Fruit fly (Drosophila melanogaster): ENCODE results near the gene Tsp.

The Tsp gene

DNA sequence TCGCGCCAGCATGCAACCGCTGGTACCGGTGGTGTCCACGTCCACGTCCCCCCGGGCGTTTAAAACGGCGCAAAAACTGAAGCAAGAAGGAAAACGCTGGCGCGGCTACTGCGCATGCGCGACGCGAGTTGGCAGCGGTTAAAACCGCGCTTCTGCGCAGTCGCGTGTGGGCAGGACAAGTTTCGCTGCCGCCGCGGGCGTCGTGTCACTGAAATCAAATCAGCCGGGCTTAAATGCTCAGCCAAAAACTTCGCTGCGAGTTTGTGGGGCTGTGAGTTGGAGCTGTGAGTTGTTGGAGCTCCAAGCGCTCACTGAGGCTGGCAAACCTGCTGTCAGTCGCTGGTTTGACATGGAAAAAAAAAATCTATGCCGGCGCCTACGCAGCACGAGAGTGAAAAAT is 3.8 kb downstream of the Tsp start:
- no peak for TF ChIP-seq noc (tag; optimal IDR thresholded peaks at IDR 0.05)

DNA sequence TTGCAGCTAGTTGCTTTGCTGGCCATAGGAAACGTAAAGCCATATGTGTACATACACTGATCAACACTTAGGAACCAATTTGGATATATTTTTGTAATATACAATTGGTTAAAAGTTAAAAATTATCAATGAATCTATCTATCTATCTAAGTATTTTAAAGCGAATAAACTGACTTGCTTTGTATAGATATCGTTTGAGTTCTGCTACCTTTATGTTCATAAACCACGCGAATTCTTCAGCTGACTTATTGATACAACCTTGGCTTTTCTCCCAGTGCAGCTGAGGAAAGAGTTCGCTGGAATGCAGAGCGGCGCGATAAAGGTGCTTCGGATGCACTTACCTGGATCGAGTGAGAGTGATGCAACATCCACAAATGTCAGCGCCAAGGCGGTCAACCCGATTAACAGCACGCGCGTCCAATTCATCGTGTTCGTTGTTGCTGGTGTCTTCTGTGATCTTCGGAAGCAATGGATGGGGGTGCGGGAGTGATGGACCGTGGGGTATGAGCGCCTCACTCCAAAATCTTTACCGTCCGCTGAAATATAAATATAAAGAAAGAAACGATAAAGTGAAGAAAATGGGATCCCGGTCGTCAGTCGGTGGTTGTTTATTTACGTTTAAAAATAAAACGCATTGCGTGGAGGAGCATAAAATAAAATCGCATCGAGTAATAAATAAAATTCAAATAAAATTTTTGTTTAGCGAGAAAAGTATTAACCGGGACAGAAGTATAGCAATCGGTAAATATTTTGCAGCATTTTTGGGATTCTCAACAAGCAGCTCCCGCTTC is 7.3 kb downstream of the Tsp start:
- TF ChIP-seq noc (tag; optimal IDR thresholded peaks at IDR 0.05) = no peak

DNA sequence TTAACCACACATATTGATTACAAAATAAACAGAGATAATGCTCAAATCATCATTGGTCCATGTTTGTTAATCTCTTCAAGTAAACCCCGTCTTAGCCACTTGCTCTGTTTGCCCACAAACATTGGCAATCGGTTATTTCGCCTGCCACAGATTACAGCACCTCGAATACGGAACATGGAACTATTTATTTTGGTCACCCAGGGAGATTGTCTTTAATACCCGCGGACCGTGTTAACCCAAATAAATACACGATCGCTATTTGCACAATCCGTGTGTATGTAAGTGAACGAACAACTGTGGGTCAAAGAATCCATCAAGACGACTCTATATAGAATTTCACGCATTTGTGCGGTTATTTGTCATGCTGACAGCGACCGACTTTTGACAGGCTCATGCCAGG is 8.1 kb downstream of the Tsp start:
- TF ChIP-seq noc (tag; optimal IDR thresholded peaks at IDR 0.05) = no peak

DNA sequence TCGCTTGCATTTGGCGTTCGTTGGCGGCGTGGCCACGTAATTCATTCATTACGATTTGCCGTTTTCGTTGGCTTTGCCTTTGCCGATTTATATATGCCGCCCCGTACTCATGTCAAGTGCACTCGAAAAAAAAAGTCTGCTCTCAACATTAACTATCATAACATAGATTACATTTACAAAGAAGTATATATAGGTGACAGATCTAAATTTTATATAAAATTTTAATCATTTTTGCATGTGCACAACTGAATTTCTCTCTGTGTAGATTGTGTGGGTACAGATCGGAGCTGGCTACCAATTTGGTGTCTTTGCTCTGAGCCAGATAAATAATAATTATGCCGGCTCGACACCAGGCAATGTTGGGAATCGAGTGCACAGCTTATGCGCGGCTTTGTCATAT is 10.5 kb downstream of the Tsp start:
- no peak for TF ChIP-seq noc (tag; optimal IDR thresholded peaks at IDR 0.05)

DNA sequence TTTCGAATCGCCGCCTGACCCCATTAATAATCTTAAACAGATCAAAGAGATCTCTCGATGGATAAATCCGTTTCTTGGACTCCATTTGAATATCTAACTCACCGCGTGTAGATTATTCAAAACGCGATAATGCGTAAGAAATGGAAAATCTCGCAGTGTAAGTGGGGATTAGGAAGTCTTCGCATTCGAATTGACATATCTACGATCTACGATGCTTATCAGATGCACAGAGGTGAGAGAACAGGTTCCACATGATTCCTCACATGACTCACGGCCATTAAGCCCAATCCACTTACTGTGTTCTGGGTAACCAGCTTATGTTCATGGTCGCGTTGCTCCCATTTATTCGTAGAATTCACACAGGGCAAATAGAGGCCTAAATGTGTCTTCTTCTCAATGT is 12.7 kb downstream of the Tsp start:
- no peak for TF ChIP-seq noc (tag; optimal IDR thresholded peaks at IDR 0.05)

DNA sequence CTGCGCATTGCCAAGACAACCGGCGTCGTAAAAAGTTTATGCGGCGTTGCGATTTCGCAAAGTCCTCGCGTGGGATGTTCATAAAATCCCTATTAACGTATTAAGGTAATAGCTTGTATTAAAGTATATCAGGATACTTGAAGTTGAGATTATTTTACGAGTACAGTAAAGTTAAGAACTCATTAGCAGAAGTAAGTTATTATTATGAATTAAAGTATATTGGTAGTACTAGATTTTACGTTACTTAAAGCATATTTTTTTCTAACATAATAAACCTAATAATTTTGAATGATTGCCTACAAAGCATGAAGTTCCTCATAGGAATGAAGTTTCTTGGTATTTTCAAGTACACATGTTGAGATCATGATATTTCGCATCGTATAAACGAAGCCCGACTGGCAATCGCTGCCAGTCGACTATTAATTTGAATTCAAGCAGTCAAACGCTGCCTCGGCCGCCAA is 15.1 kb downstream of the Tsp start:
- TF ChIP-seq noc (tag; optimal IDR thresholded peaks at IDR 0.05) = peak; percentile 48

DNA sequence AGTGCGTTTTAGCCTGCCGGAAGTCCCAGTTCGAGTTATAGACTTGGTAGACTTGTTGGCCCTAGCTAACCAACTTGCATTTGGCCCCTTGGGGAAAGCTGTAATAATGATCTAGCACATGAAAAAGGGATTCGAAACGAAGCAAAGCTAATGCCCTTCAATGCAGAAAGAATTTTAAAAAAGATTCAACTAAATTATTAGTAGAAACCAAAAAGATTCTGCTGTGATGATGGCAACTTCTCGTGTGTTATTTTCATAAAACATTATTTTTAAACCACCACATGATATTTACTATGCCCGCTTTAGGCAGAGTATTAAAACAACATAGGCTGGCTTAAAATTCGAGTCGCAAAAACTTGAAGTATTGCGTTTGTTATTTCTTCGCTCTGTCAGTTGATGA is 16.8 kb downstream of the Tsp start:
- no peak for TF ChIP-seq noc (tag; optimal IDR thresholded peaks at IDR 0.05)

DNA sequence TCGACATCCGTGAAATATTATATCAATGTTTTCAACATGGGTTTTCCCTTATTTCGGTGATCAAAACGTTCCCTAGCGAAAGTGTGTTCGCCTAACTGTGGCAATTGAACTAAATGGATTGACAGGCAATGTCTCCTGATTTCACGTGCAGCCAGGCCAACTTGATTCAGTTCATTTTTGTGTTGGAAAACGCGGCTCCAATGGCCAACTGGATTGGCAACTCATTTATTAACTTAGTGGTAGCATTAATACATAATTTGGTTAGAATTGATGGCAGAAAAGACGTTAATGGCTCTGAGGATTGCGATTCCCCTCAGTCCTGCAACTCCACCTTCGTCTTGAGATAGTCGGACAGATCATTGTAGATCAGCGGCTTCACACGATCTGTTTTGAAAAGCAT is 22.3 kb downstream of the Tsp start, which contains the start of gene CG11327:
Gene CG11327 (minus strand): TSS at position 101 of the 400 bp plus-strand sequence.
- no peak for TF ChIP-seq noc (tag; optimal IDR thresholded peaks at IDR 0.05)

DNA sequence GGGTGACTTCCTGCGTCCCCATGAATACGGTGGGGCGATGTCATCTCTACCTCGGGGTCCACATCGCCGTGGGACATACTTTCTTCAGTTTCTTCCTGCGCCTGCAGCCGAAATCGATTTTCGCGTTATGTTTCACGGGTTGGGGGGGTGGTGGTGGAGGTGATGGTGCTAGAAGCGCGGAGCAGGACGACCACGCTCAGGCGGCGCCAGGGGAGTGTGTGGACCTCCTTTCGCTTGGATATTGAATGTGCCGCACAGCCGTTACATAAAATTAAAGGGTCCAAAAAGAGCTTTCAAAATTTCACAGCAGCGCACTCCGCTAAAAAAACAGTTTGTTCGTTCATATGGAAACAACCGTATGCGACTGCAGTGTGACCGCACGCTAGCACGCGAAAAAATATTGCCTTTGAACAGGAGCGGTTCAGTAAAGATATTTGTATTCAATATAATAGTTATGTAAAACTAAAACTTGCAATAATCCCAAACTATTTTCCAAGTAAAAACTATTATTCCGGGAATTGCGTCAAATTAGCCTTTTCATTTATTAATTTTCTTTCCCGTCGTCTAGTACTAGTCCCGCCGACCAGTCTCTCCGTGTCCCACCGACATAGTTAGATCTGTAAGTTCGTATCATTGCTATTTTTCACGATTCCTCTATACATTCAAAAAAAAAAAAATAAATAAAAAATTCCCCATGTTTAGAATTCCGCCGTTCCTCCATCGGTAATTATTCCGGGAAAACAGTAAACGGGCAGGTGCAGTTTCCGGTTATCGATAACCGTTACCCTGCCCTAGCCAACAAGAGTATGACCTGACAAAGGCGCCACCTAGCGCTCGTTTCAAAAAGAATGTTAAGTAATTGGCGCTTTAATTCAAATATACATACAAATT is 24.6 kb downstream of the Tsp start, which contains the start of gene Nhe3:
Gene Nhe3 (minus strand): TSS at position 373 of the 891 bp plus-strand sequence.
- peak; percentile 61 for TF ChIP-seq noc (tag; optimal IDR thresholded peaks at IDR 0.05)

DNA sequence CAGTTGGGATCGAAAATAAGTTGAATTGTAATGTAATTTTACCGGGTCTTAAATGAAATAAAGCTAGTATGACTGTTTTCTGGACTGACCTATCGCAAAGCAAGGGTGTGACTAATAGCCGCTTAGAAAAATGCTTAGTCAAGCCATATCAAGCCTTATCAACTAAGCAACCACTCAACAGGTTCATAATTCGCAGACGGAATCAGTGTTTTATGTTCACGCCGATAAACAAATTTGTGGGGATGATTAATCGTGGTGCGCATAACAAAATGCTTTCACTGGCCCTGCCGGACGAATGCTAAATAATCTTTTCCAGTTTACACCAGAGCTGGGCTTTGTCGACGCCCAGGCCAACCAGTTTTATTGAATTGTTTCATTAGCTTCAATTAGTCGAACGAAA is 26.0 kb downstream of the Tsp start:
- peak; percentile 47 for TF ChIP-seq noc (tag; optimal IDR thresholded peaks at IDR 0.05)

DNA sequence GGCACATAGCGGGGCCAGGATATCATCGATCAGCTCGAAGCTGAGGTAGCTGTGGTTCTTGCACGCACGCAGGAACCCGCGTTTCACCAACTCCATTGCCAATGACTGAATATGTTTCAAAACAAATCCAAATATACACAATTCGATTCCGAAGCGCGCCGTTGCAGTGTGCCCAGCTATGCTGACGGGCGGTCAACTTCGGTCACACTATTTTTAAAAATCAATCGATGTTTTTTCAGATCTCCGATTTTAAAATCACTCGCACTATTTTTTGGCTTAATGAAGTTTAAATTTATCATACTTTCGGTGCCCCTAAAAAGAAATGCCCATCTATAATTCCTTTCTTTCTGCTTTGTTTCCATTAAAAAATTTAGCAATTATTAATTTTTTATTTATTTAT is 31.4 kb downstream of the Tsp start, which contains the start of gene Nse1:
Gene Nse1 (minus strand): TSS at position 173 of the 400 bp plus-strand sequence.
- no peak for TF ChIP-seq noc (tag; optimal IDR thresholded peaks at IDR 0.05)

DNA sequence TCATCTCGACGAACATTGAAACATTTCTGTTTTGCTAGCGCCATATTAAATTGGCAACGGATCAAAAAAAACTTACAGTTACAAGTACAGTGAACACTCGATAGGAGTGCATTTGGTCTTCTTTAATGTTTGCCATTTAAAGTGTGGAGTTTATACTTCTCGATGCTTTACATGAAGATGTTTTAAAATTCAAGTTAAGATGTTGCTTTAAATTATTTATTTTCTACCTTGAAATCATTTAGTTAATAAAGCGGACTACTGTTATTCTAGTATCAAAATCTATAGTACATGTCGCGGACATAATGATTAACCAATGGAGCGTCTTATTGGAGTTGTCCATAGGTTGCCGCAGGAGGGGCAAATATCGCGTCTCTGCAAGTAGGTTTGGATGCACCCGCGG is 32.4 kb downstream of the Tsp start, which contains the start of gene cort:
Gene cort (minus strand): TSS at position 101 of the 400 bp plus-strand sequence.
- no peak for TF ChIP-seq noc (tag; optimal IDR thresholded peaks at IDR 0.05)

DNA sequence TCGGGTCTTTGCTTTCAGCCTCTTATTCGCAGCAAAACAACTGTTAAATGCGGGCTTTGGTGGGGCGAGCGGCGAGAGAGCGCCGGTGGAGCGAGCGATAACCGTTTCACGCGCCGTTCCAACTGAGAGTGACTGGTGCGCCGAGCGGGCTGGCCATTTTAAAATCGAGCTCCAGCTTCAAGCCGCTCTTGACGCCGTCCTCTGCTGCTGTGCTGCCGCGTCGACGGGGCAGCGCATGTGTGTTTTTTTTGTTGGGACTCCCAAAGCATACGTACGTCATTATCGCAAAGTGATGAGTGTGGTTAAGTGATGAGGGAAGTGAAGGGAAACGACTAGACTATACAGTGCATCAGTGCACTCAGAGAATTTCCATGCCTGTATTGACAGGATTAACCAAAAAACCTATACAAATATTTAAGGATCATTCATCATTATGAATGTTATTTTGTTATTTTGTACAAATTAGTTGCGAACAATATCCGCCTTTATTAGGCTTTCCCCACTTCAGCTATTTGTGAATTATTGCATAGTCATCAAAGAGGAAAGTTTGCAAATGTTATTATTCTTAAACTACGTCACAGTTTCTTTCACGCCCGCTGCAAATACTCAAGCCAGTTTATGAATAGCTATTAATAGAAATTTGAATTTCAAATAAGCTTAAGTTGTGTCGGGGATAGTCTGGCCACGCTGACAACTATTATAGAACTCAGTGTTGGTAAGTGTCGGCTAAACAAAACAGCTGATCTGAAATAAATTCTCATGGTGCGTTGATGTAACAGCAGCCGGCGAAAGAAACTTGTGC is 35.5 kb downstream of the Tsp start, which contains the start of gene Spn27A:
Gene Spn27A (minus strand): TSS at position 137 of the 802 bp plus-strand sequence.
- peak; percentile 17 for TF ChIP-seq noc (tag; optimal IDR thresholded peaks at IDR 0.05)

DNA sequence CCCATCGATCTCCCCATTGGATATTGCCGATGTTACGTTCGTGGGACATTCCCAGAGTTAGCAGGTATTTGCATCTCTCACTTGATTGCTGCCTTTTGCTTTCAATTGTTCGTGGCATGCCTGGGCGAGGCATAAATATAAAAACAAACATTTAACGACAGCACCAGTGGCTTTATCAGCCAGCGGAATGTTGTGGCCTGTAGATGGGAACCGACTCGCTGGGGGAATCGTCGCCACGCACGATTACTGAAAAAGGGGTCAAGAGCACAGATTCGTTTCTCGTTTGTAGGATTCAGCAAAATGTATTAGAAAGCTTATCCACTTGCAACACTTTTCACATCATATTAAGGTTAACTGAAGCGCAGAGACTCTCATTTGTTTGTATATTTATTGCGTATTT is 37.5 kb downstream of the Tsp start:
- TF ChIP-seq noc (tag; optimal IDR thresholded peaks at IDR 0.05) = no peak

DNA sequence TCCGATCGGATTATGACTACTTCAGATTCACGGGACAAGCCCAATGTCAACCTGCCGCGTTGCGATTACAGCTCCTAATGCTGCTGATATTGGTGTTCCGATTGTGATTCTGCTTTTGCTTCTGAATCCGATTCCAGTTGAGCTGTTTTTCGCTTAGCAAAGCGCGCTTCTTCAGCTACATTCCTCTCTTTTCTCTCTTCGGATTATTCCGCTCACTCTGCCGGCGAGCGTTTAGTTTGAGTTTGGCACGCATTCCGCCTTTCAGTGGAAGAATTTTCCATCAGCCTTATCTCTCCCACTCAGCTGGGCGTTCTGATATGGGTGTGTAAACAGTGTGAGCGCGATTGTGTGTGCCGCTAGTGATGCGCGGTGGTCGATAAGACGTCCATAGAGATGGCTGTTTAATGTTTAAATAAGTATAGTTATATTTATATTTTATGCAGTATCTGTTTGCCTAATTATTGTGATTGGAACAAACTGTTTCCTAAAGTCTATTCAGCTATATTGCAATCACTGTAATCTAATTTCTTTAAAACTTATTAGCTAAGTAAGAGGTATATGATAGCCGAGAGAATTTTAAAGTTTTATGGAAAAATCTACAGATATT is 41.1 kb downstream of the Tsp start, which contains the start of gene Galt:
Gene Galt (minus strand): TSS at position 315 of the 607 bp plus-strand sequence.
- no peak for TF ChIP-seq noc (tag; optimal IDR thresholded peaks at IDR 0.05)

Measured in whole organism, larva.